Worm (Caenorhabditis elegans): Measurements from ENCODE around the gene rpac-40.
"Not testable (repeated sequence)": the region's sequence is repeated elsewhere in the genome, so short reads cannot be mapped to it uniquely, and the experiment has no call there.

The rpac-40 gene

DNA sequence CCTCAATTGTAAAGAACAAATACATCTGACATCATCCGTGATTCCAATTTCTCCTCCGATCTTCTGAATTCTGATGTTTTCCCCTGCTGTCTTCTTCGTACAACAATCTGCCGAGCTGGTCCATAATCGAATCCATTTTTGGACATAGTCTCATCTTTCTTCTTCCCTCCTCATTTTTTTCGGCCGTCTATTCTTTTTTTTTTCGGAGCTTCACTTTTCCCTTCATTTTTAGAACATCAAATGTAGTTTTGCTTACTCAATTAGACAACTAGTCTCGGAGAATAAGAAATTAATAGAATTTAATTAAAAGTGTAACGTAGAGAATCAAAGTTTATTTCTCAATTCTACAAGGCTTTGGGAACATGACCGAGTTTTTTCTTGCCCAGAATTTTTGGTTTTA is 12.2 kb downstream of the rpac-40 start:
- TF ChIP-seq bed-3 (GFP tag; optimal IDR thresholded peaks at IDR 0.05) (no peak), blmp-1 (tag; optimal IDR thresholded peaks at IDR 0.05) (no peak), flh-1 (GFP tag; optimal IDR thresholded peaks at IDR 0.05) (no peak), lin-13 (tag; optimal IDR thresholded peaks at IDR 0.05) (no peak), cnd-1 (tag; optimal IDR thresholded peaks at IDR 0.05) (no peak), unc-62 (GFP tag; optimal IDR thresholded peaks at IDR 0.05) (no peak), sptf-1 (tag; optimal IDR thresholded peaks at IDR 0.05) (no peak), mab-5 (tag; optimal IDR thresholded peaks at IDR 0.05) (no peak), hlh-1 (tag; optimal IDR thresholded peaks at IDR 0.05) (no peak), ham-2 (GFP tag; optimal IDR thresholded peaks at IDR 0.05) (no peak), zip-8 (tag; optimal IDR thresholded peaks at IDR 0.05) (no peak), elt-1 (tag; optimal IDR thresholded peaks at IDR 0.05; ENCODE audit: borderline replicate concordance, insufficient read depth) (no peak), nhr-2 (tag; optimal IDR thresholded peaks at IDR 0.05) (no peak), ceh-43 (GFP tag; optimal IDR thresholded peaks at IDR 0.05) (no peak), ceh-83 (GFP tag; optimal IDR thresholded peaks at IDR 0.05) (no peak), unc-39 (tag; optimal IDR thresholded peaks at IDR 0.05) (no peak)

DNA sequence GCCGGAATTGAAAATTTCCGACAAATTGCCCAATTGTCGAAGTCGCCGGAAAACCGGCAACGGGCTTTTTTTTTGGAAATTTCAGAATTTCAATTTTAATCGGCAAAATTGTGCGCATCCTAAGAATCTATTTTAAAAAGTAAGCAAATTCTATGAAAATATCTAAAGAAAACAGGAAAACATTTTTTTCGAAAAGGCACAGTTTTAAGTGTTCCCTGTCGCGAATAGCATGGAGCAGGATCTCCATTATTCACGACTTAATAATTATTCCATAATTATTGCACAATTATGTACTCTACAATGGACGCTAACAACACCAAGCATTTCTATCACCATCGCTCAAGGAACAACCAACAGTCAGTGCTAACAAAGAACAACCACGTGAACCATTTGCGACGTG is 16.6 kb downstream of the rpac-40 start, which contains the start of gene H43I07.4:
TSS of gene H43I07.4 (plus strand) at position 301 of the 400 bp plus-strand sequence.
- not testable (repeated sequence) for TF ChIP-seq nhr-2, nhr-28, pha-4 (tag; optimal IDR thresholded peaks at IDR 0.05)

DNA sequence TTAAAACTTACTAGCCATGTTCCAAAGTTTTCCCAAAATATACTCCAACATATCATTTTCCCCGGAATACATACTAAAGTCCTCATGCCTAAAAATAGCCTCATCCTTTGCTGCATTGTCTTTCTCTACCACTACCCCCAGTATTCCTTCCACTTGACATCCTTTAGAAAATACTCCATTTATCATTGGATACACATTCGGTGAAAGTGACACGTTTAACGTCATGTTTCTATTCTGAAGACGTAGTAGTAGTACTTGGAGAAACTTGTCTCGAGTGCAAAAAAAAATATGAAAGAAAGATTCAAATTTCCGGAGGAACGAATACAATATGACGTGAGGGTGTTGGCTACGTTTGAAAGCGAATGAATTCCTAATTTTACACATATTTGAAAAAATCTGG is 17.6 kb downstream of the rpac-40 start:
- TF ChIP-seq nhr-76 (tag; optimal IDR thresholded peaks at IDR 0.05): no peak
- TF ChIP-seq ces-1 (GFP tag; optimal IDR thresholded peaks at IDR 0.05): no peak
- no peak for TF ChIP-seq hlh-1 (tag; optimal IDR thresholded peaks at IDR 0.05)
- TF ChIP-seq drap-1 (GFP tag; optimal IDR thresholded peaks at IDR 0.05): no peak
- TF ChIP-seq sem-2 (GFP tag; optimal IDR thresholded peaks at IDR 0.05): no peak
- no peak for TF ChIP-seq ceh-39 (tag; optimal IDR thresholded peaks at IDR 0.05)
- no peak for TF ChIP-seq flh-1 (GFP tag; optimal IDR thresholded peaks at IDR 0.05)
- TF ChIP-seq unc-39 (tag; optimal IDR thresholded peaks at IDR 0.05): no peak
- no peak for TF ChIP-seq elt-1 (tag; optimal IDR thresholded peaks at IDR 0.05; ENCODE audit: borderline replicate concordance, insufficient read depth)
- TF ChIP-seq lin-13 (tag; optimal IDR thresholded peaks at IDR 0.05): no peak
- no peak for TF ChIP-seq elt-3 (tag; optimal IDR thresholded peaks at IDR 0.05)
- TF ChIP-seq nhr-2 (tag; optimal IDR thresholded peaks at IDR 0.05): no peak
- TF ChIP-seq M03D4.4 (tag; optimal IDR thresholded peaks at IDR 0.05): no peak
- no peak for TF ChIP-seq mls-2 (tag; optimal IDR thresholded peaks at IDR 0.05)
- TF ChIP-seq pha-4 (tag; optimal IDR thresholded peaks at IDR 0.05): no peak
- no peak for TF ChIP-seq mab-5 (tag; optimal IDR thresholded peaks at IDR 0.05)

DNA sequence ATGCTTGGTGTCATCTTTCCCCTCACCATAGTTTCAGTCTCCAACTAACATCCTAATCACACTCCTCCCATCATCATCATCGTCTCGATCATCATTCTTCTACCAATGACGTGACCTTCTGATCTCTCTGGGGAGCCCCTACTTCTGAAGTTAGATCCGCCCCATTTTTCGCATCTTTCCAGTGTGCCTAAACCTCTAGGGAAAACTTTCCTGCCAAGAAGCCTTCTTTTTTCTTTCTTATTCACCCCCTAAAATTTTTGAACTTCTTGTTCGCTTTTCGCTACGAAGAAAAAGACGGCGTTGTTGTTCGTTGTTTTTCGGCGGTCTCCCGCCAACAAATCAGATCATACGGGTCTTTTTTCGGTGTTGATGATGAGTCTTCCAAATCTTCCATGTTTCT is 19.0 kb downstream of the rpac-40 start:
- TF ChIP-seq blmp-1 (tag; optimal IDR thresholded peaks at IDR 0.05) (no peak), nhr-12 (tag; optimal IDR thresholded peaks at IDR 0.05) (no peak), nhr-237 (tag; optimal IDR thresholded peaks at IDR 0.05) (no peak), ceh-83 (GFP tag; optimal IDR thresholded peaks at IDR 0.05) (no peak), drap-1 (GFP tag; optimal IDR thresholded peaks at IDR 0.05) (no peak), elt-3 (tag; optimal IDR thresholded peaks at IDR 0.05) (no peak), pha-4 (tag; optimal IDR thresholded peaks at IDR 0.05) (no peak), snpc-4 (tag; optimal IDR thresholded peaks at IDR 0.05) (no peak), zip-8 (tag; optimal IDR thresholded peaks at IDR 0.05) (no peak), sem-2 (GFP tag; optimal IDR thresholded peaks at IDR 0.05) (no peak), unc-120 (tag; optimal IDR thresholded peaks at IDR 0.05; ENCODE audit: poor library complexity, severe bottlenecking) (no peak), sptf-1 (tag; optimal IDR thresholded peaks at IDR 0.05) (no peak)

DNA sequence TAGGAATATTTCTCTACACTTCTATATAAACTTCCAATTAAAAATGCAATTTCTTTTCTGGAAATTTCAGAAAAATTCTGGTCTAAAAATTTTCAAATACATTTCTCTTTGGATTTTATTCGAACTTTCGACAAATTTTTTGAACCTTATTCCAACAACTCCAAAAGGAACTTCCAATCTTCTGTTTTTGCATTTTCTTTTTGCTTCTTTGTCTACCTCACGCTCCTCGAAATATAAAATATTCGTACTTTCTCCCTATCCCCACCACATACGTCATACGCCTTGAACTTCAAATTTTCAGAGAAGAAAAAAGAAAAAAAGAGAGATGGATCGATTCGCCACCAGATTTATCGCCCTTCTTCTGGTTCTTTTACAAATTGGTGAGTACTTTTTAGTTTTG is 20.1 kb downstream of the rpac-40 start, which contains the start of gene nlp-9:
TSS of gene nlp-9 (plus strand) at position 301 of the 400 bp plus-strand sequence.
- no peak for TF ChIP-seq ceh-43 (GFP tag; optimal IDR thresholded peaks at IDR 0.05)
- TF ChIP-seq M03D4.4 (tag; optimal IDR thresholded peaks at IDR 0.05): no peak
- TF ChIP-seq lin-32 (GFP tag; optimal IDR thresholded peaks at IDR 0.05): no peak
- TF ChIP-seq lin-13 (tag; optimal IDR thresholded peaks at IDR 0.05): no peak
- TF ChIP-seq ceh-83 (GFP tag; optimal IDR thresholded peaks at IDR 0.05): no peak
- no peak for TF ChIP-seq unc-120 (tag; optimal IDR thresholded peaks at IDR 0.05; ENCODE audit: poor library complexity, severe bottlenecking)
- TF ChIP-seq elt-3 (tag; optimal IDR thresholded peaks at IDR 0.05): no peak
- TF ChIP-seq nhr-76 (tag; optimal IDR thresholded peaks at IDR 0.05): no peak
- no peak for TF ChIP-seq flh-1 (GFP tag; optimal IDR thresholded peaks at IDR 0.05)
- no peak for TF ChIP-seq nhr-28 (tag; optimal IDR thresholded peaks at IDR 0.05)
- TF ChIP-seq pha-4 (tag; optimal IDR thresholded peaks at IDR 0.05): no peak
- no peak for TF ChIP-seq mls-2 (tag; optimal IDR thresholded peaks at IDR 0.05)
- no peak for TF ChIP-seq unc-39 (tag; optimal IDR thresholded peaks at IDR 0.05)
- TF ChIP-seq ham-2 (GFP tag; optimal IDR thresholded peaks at IDR 0.05): no peak
- no peak for TF ChIP-seq cnd-1 (tag; optimal IDR thresholded peaks at IDR 0.05)
- no peak for TF ChIP-seq tbx-8 (GFP tag; optimal IDR thresholded peaks at IDR 0.05)
- no peak for TF ChIP-seq hlh-1 (tag; optimal IDR thresholded peaks at IDR 0.05)
- TF ChIP-seq nhr-237 (tag; optimal IDR thresholded peaks at IDR 0.05): no peak
- TF ChIP-seq ces-1 (GFP tag; optimal IDR thresholded peaks at IDR 0.05): no peak
